Fruit fly (Drosophila melanogaster): ENCODE results near the gene CG14443.

- TF ChIP-seq CG5204 (GFP tag; optimal IDR thresholded peaks at IDR 0.05): no peak
- TF ChIP-seq tj (GFP tag; optimal IDR thresholded peaks at IDR 0.05): peak; percentile 42
- TF ChIP-seq bab1 (GFP tag; optimal IDR thresholded peaks at IDR 0.05): no peak
These were observed 41.7 kb upstream of the CG14443 start for dm6 chrX:6592093-6592492.

Data from whole organism, adult.